Worm (Caenorhabditis elegans) whole organism, L1 larva: ENCODE data around the gene Y66D12A.6.

ENCODE experiments used
- ceh-63 ChIP-seq: fragments of 200-800 bp; sonication (Bioruptor generic); optimal IDR thresholded peaks from 2 replicates; lab custom pipeline; 2018; ENCODE audit warnings: mild to moderate bottlenecking, missing genetic modification characterization, missing compliant biosample characterization
- ces-1 ChIP-seq: fragments of 150-350 bp; optimal IDR thresholded peaks from 2 replicates; lab custom pipeline; 2014; ENCODE audit warnings: missing biosample characterization, missing genetic modification reagents, missing genetic modification characterization
- egl-27 ChIP-seq, 2 experiments: fragments of 150-350 bp in 1 of 2; sonication (generic microtip); optimal IDR thresholded peaks; 3 replicates each; lab custom pipeline; 2017 to 2018; ENCODE audit warnings: missing biosample characterization in 2 of 2, missing genetic modification characterization in 2 of 2, missing genetic modification reagents in 2 of 2
- nhr-12 ChIP-seq: sonication (generic microtip); optimal IDR thresholded peaks from 2 replicates; lab custom pipeline; 2017; ENCODE audit warnings: missing biosample characterization, missing genetic modification characterization
- nhr-85 ChIP-seq: sonication (generic microtip); peaks from one replicate; lab custom pipeline; 2016; ENCODE audit warnings: missing genetic modification characterization, inconsistent platforms, missing compliant biosample characterization
- unc-86 ChIP-seq: sonication (generic microtip); optimal IDR thresholded peaks from 2 replicates; lab custom pipeline; 2016; ENCODE audit warnings: missing genetic modification characterization, missing compliant biosample characterization
- xbp-1 ChIP-seq: sonication (generic microtip); optimal IDR thresholded peaks from 2 replicates; lab custom pipeline; 2016; ENCODE audit warnings: missing genetic modification characterization, missing compliant biosample characterization

DNA sequence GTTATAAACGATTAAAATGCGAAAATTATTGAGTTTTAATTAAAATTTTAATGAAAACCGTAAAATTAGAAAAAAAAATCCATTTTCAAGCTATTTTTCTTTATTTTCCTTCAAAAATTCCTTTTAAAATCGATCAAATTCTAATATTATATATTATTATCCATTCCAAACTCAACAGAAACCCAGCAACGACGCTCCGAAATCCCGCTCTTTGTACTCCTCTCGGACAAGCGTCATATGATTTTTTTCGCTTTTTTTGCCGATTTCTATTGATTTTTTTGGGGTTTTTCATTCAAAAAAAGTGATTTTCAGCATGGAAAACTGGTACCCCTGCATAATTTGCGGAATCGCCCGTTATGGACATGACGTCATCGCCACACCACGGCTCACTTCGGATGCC lies 35.2 kb upstream of the Y66D12A.6 start, which contains the start of gene ceh-91:
- no peak for TF ChIP-seq egl-27 (tag; optimal IDR thresholded peaks at IDR 0.05; lab: Kevin White, UChicago)
- no peak for TF ChIP-seq xbp-1 (tag; lab: Kevin White, UChicago)
- no peak for TF ChIP-seq nhr-12 (tag; lab: Kevin White, UChicago)
- no peak for TF ChIP-seq ceh-63
- no peak for TF ChIP-seq nhr-85
- no peak for TF ChIP-seq ces-1 (GFP tag; lab: Kevin White, UChicago)
- no peak for TF ChIP-seq unc-86 (tag; lab: Kevin White, UChicago)
